Worm (Caenorhabditis elegans) whole organism, L1 larva: Measurements from ENCODE around the gene M60.7.

ENCODE experiments used
- C04F5.9 ChIP-seq: sonication (generic microtip); optimal IDR thresholded peaks from 2 replicates; lab custom pipeline; 2016; ENCODE audit warnings: missing genetic modification characterization, missing compliant biosample characterization
- C16A3.4 ChIP-seq: fragments of 150-350 bp; optimal IDR thresholded peaks from 2 replicates; lab custom pipeline; 2014; ENCODE audit warnings: missing biosample characterization, missing genetic modification characterization
- C34B4.2 ChIP-seq: sonication (generic microtip); optimal IDR thresholded peaks from 2 replicates; lab custom pipeline; 2017; ENCODE audit warnings: mild to moderate bottlenecking, missing genetic modification characterization, missing compliant biosample characterization
- F16B12.6 ChIP-seq: fragments of 150-350 bp; optimal IDR thresholded peaks from 2 replicates; lab custom pipeline; 2014; ENCODE audit warnings: missing biosample characterization, missing genetic modification characterization
- aly-2 ChIP-seq: fragments of 150-350 bp; optimal IDR thresholded peaks from 2 replicates; lab custom pipeline; 2014; ENCODE audit warnings: missing biosample characterization, missing genetic modification characterization
- blmp-1 ChIP-seq: fragments of 150-350 bp; optimal IDR thresholded peaks from 2 replicates; lab custom pipeline; 2014; ENCODE audit warnings: missing biosample characterization, missing genetic modification characterization
- ceh-82 ChIP-seq, 3 experiments: fragments of 150-350 bp in 1 of 3; sonication (generic microtip) in 2 of 3; optimal IDR thresholded peaks; 2 replicates each; lab custom pipeline; 2014 to 2017; ENCODE audit warnings: missing biosample characterization in 3 of 3, missing genetic modification characterization in 3 of 3
- ceh-88 ChIP-seq: fragments of 200-800 bp; sonication (Bioruptor generic); IDR thresholded peaks from 2 replicates; pipeline ENCODE4 v1.3.6; 2022; ENCODE audit warnings: missing genetic modification characterization, missing compliant biosample characterization
- ceh-90 ChIP-seq: sonication (generic microtip); optimal IDR thresholded peaks from 2 replicates; lab custom pipeline; 2016; ENCODE audit warnings: missing genetic modification characterization, missing compliant biosample characterization
- dpl-1 ChIP-seq, 3 experiments: fragments of 150-350 bp in 2 of 3; sonication (generic microtip) in 1 of 3; optimal IDR thresholded peaks; 2 replicates each; lab custom pipeline; 2014 to 2017; ENCODE audit warnings: missing biosample characterization in 3 of 3, missing genetic modification characterization in 3 of 3, missing genetic modification reagents in 3 of 3
- dsc-1 ChIP-seq: sonication (generic microtip); optimal IDR thresholded peaks from 2 replicates; lab custom pipeline; 2016; ENCODE audit warnings: mild to moderate bottlenecking, missing genetic modification characterization, missing compliant biosample characterization
- efl-1 ChIP-seq, 4 experiments: fragments of 150-350 bp; optimal IDR thresholded peaks in 3 of 4; peaks in 1 of 4; 1 replicate in 1 of 4; 2 replicates in 3 of 4; lab custom pipeline; 2014; ENCODE audit warnings: missing biosample characterization in 2 of 4, missing genetic modification characterization in 2 of 4, missing genetic modification reagents in 2 of 4
- efl-3 ChIP-seq: fragments of 200-800 bp; sonication (Bioruptor generic); optimal IDR thresholded peaks from 2 replicates; lab custom pipeline; 2018; ENCODE audit warnings: mild to moderate bottlenecking, missing genetic modification characterization, missing compliant biosample characterization
- elt-3 ChIP-seq, 6 experiments: fragments of 150-350 bp in 1 of 6; sonication (generic microtip); optimal IDR thresholded peaks; 2 replicates each; lab custom pipeline; 2017 to 2018; ENCODE audit warnings: missing biosample characterization in 6 of 6, missing genetic modification characterization in 6 of 6, inconsistent platforms in 1 of 6
- ets-5 ChIP-seq: fragments of 200-800 bp; sonication (Bioruptor generic); IDR thresholded peaks from 2 replicates; pipeline ENCODE4 v1.3.6; 2022; ENCODE audit warnings: missing genetic modification characterization, missing compliant biosample characterization
- fkh-8 ChIP-seq: sonication (generic microtip); optimal IDR thresholded peaks from 2 replicates; lab custom pipeline; 2016; ENCODE audit warnings: mild to moderate bottlenecking, missing genetic modification characterization, missing compliant biosample characterization
- fos-1 ChIP-seq: fragments of 150-350 bp; optimal IDR thresholded peaks from 2 replicates; lab custom pipeline; 2014; ENCODE audit warnings: missing biosample characterization, missing genetic modification characterization
- grh-1 ChIP-seq: fragments of 200-800 bp; sonication (Bioruptor generic); IDR thresholded peaks from 2 replicates; pipeline ENCODE4 v1.3.6; 2022; ENCODE audit warnings: missing genetic modification reagents, missing genetic modification characterization, missing compliant biosample characterization
- hlh-4 ChIP-seq: sonication (generic microtip); optimal IDR thresholded peaks from 2 replicates; lab custom pipeline; 2016; ENCODE audit warnings: mild to moderate bottlenecking, missing genetic modification characterization, missing compliant biosample characterization
- irx-1 ChIP-seq: sonication (generic microtip); optimal IDR thresholded peaks from 2 replicates; lab custom pipeline; 2016; ENCODE audit warnings: missing genetic modification characterization, missing compliant biosample characterization
- jun-1 ChIP-seq: fragments of 150-350 bp; optimal IDR thresholded peaks from 2 replicates; lab custom pipeline; 2014; ENCODE audit warnings: missing biosample characterization, missing genetic modification reagents, missing genetic modification characterization
- lin-13 ChIP-seq: fragments of 150-350 bp; optimal IDR thresholded peaks from 2 replicates; lab custom pipeline; 2014; ENCODE audit warnings: missing biosample characterization, missing genetic modification reagents, missing genetic modification characterization
- lin-14 ChIP-seq: fragments of 200-800 bp; sonication (Bioruptor generic); optimal IDR thresholded peaks from 2 replicates; lab custom pipeline; 2018; ENCODE audit warnings: mild to moderate bottlenecking, missing genetic modification characterization, moderate library complexity, missing compliant biosample characterization
- lin-15B ChIP-seq: fragments of 150-350 bp; sonication (generic microtip); optimal IDR thresholded peaks from 3 replicates; lab custom pipeline; 2014; ENCODE audit warnings: missing biosample characterization, missing genetic modification characterization
- lin-35 ChIP-seq, 2 experiments: fragments of 150-350 bp; optimal IDR thresholded peaks; 2 replicates each; lab custom pipeline; 2014; ENCODE audit warnings: missing biosample characterization in 2 of 2, missing genetic modification characterization in 2 of 2, missing genetic modification reagents in 2 of 2
- lsy-2 ChIP-seq, 2 experiments: fragments of 150-350 bp; optimal IDR thresholded peaks; 2 replicates each; lab custom pipeline; 2014; ENCODE audit warnings: missing biosample characterization in 2 of 2, missing genetic modification characterization in 2 of 2
- mab-9 ChIP-seq: fragments of 200-800 bp; sonication (Bioruptor generic); IDR thresholded peaks from 2 replicates; pipeline ENCODE4 v1.3.6; 2022; ENCODE audit warnings: missing genetic modification reagents, missing genetic modification characterization, missing compliant biosample characterization
- mdl-1 ChIP-seq, 2 experiments: fragments of 150-350 bp; optimal IDR thresholded peaks; 2 replicates each; lab custom pipeline; 2014 to 2017; ENCODE audit warnings: missing biosample characterization in 2 of 2, missing genetic modification characterization in 2 of 2, inconsistent platforms in 1 of 2
- mep-1 ChIP-seq: fragments of 150-350 bp; optimal IDR thresholded peaks from 2 replicates; lab custom pipeline; 2014; ENCODE audit warnings: missing biosample characterization, missing genetic modification characterization
- nhr-12 ChIP-seq: sonication (generic microtip); optimal IDR thresholded peaks from 2 replicates; lab custom pipeline; 2017; ENCODE audit warnings: missing biosample characterization, missing genetic modification characterization
- nhr-19 ChIP-seq: fragments of 200-800 bp; sonication (Bioruptor generic); conservative IDR thresholded peaks from 2 replicates; pipeline ENCODE4 v1.3.6; 2022; ENCODE audit warnings: missing genetic modification characterization, missing compliant biosample characterization
- nhr-20 ChIP-seq: sonication (generic microtip); optimal IDR thresholded peaks from 2 replicates; lab custom pipeline; 2016; ENCODE audit warnings: mild to moderate bottlenecking, missing genetic modification characterization, missing compliant biosample characterization
- nhr-237 ChIP-seq: fragments of 150-350 bp; optimal IDR thresholded peaks from 2 replicates; lab custom pipeline; 2014; ENCODE audit warnings: missing biosample characterization, missing genetic modification characterization
- nhr-47 ChIP-seq: sonication (generic microtip); optimal IDR thresholded peaks from 2 replicates; lab custom pipeline; 2016; ENCODE audit warnings: mild to moderate bottlenecking, missing genetic modification characterization, moderate library complexity, missing compliant biosample characterization
- nhr-71 ChIP-seq: sonication (generic microtip); optimal IDR thresholded peaks from 2 replicates; lab custom pipeline; 2016; ENCODE audit warnings: mild to moderate bottlenecking, missing genetic modification characterization, moderate library complexity, missing compliant biosample characterization
- nhr-90 ChIP-seq: sonication (generic microtip); optimal IDR thresholded peaks from 2 replicates; lab custom pipeline; 2016; ENCODE audit warnings: mild to moderate bottlenecking, missing genetic modification characterization, missing compliant biosample characterization; ENCODE audit not compliant: poor library complexity
- pax-3 ChIP-seq: fragments of 200-800 bp; sonication (Bioruptor generic); optimal IDR thresholded peaks from 2 replicates; lab custom pipeline; 2018; ENCODE audit warnings: mild to moderate bottlenecking, missing genetic modification characterization, moderate library complexity, missing compliant biosample characterization
- rnt-1 ChIP-seq: sonication (generic microtip); optimal IDR thresholded peaks from 2 replicates; lab custom pipeline; 2016; ENCODE audit warnings: mild to moderate bottlenecking, missing genetic modification characterization, moderate library complexity, missing compliant biosample characterization
- skn-1 ChIP-seq: fragments of 150-350 bp; optimal IDR thresholded peaks from 2 replicates; lab custom pipeline; 2014; ENCODE audit warnings: missing biosample characterization, missing genetic modification characterization
- snu-23 ChIP-seq: sonication (generic microtip); optimal IDR thresholded peaks from 2 replicates; lab custom pipeline; 2016; ENCODE audit warnings: missing genetic modification characterization, missing compliant biosample characterization
- sox-4 ChIP-seq: sonication (generic microtip); optimal IDR thresholded peaks from 2 replicates; lab custom pipeline; 2016; ENCODE audit warnings: missing genetic modification characterization, missing compliant biosample characterization
- sup-37 ChIP-seq: fragments of 200-800 bp; sonication (Bioruptor generic); optimal IDR thresholded peaks from 2 replicates; lab custom pipeline; 2018; ENCODE audit warnings: mild to moderate bottlenecking, missing genetic modification characterization, missing compliant biosample characterization
- swsn-7 ChIP-seq: sonication (generic microtip); optimal IDR thresholded peaks from 2 replicates; lab custom pipeline; 2016; ENCODE audit warnings: missing genetic modification characterization, missing compliant biosample characterization
- tbx-2 ChIP-seq: sonication (generic microtip); optimal IDR thresholded peaks from 2 replicates; lab custom pipeline; 2016; ENCODE audit warnings: missing genetic modification characterization, missing compliant biosample characterization
- tlp-1 ChIP-seq: fragments of 150-350 bp; optimal IDR thresholded peaks from 2 replicates; lab custom pipeline; 2014; ENCODE audit warnings: missing biosample characterization, missing genetic modification characterization
- unc-130 ChIP-seq: fragments of 150-350 bp; optimal IDR thresholded peaks from 2 replicates; lab custom pipeline; 2017; ENCODE audit warnings: missing biosample characterization, missing genetic modification characterization, inconsistent platforms
- unc-30 ChIP-seq: sonication (generic microtip); optimal IDR thresholded peaks from 2 replicates; lab custom pipeline; 2017; ENCODE audit warnings: missing biosample characterization, missing genetic modification characterization
- unc-86 ChIP-seq: sonication (generic microtip); optimal IDR thresholded peaks from 2 replicates; lab custom pipeline; 2016; ENCODE audit warnings: missing genetic modification characterization, missing compliant biosample characterization
- vab-15 ChIP-seq: sonication (generic microtip); optimal IDR thresholded peaks from 2 replicates; lab custom pipeline; 2017; ENCODE audit warnings: missing genotype, mild to moderate bottlenecking, missing genetic modification characterization, missing compliant biosample characterization
- xbp-1 ChIP-seq: sonication (generic microtip); optimal IDR thresholded peaks from 2 replicates; lab custom pipeline; 2016; ENCODE audit warnings: missing genetic modification characterization, missing compliant biosample characterization
- zag-1 ChIP-seq: fragments of 150-350 bp; optimal IDR thresholded peaks from 2 replicates; lab custom pipeline; 2014; ENCODE audit warnings: missing biosample characterization, missing genetic modification characterization
- ztf-11 ChIP-seq, 2 experiments: sonication (generic microtip); optimal IDR thresholded peaks; 2 replicates each; lab custom pipeline; 2016 to 2017; ENCODE audit warnings: missing genetic modification characterization in 2 of 2, missing biosample characterization in 1 of 2, missing compliant biosample characterization in 1 of 2

The M60.7 gene

DNA sequence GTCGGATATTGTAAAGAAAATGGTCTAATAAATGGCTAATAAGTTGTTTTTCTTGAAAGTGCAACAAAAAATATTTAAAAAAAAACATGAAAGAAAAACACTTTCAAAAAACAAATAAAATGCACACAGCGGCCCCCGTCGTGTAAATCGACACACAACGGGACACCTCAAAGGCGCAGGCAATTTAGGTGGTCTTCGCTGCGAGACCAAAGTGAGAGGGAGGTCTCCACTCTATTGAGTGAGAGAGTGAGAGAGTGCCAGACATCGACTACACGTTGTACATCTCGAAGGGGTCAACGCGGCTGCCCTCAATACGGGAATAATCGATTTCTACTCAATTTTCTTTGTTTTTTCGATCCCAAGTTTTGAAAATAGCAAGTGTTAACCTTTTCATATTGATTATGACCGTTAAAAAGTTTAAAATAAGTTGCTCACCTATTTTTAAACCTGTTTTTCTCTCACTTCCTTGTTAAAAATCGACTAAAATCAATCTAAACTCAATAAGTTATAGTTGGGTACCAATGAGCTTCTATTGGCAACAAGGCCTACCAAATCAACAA, 25.8 kb upstream of the M60.7 start, which contains the start of gene sec-16A.2:
sec-16A.2 (plus strand) TSS at position 510 of the 560 bp plus-strand sequence.
- TF ChIP-seq elt-3 (tag; optimal IDR thresholded peaks at IDR 0.05; lab: Kevin White, UChicago), result peak in 1 of 6 experiments; percentile 30
- TF ChIP-seq F16B12.6 (tag; lab: Kevin White, UChicago), result no peak
- peak; percentile 34 for TF ChIP-seq fos-1
- peak; percentile 48 for TF ChIP-seq lin-15B
- TF ChIP-seq blmp-1 (tag; lab: Kevin White, UChicago), result peak; percentile 77
- TF ChIP-seq efl-3, result no peak
- peak; percentile 42 to 71 for TF ChIP-seq efl-1 (optimal IDR thresholded peaks at IDR 0.05; lab: Kevin White, UChicago)
- TF ChIP-seq efl-1 (GFP tag; optimal IDR thresholded peaks at IDR 0.05 in 1 of 2; lab: Kevin White, UChicago), result peak in 1 of 2 experiments; percentile 19
- no peak for TF ChIP-seq mab-9
- TF ChIP-seq skn-1 (tag; lab: Kevin White, UChicago), result peak; percentile 27
- peak in 2 of 3 experiments; percentile 48 to 51 for TF ChIP-seq dpl-1 (GFP tag; optimal IDR thresholded peaks at IDR 0.05; lab: Kevin White, UChicago)
- no peak for TF ChIP-seq nhr-237 (tag; lab: Kevin White, UChicago)
- TF ChIP-seq ztf-11 (tag; optimal IDR thresholded peaks at IDR 0.05; lab: Kevin White, UChicago), result peak in 1 of 2 experiments; percentile 1
- peak; percentile 57 for TF ChIP-seq nhr-47 (tag; lab: Kevin White, UChicago)
- TF ChIP-seq nhr-90 (tag; lab: Kevin White, UChicago), result peak; percentile 32
- no peak for TF ChIP-seq grh-1 (GFP tag; lab: Robert Waterston, UW)
- no peak for TF ChIP-seq zag-1 (tag; lab: Kevin White, UChicago)
- no peak for TF ChIP-seq hlh-4
- peak in 1 of 2 experiments; percentile 78 for TF ChIP-seq mdl-1 (tag; optimal IDR thresholded peaks at IDR 0.05; lab: Kevin White, UChicago)
- peak; percentile 75 for TF ChIP-seq nhr-71 (tag; lab: Kevin White, UChicago)
- TF ChIP-seq nhr-20 (tag; lab: Kevin White, UChicago), result peak; percentile 68
- no peak for TF ChIP-seq C34B4.2 (tag; lab: Kevin White, UChicago)
- TF ChIP-seq irx-1 (tag; lab: Kevin White, UChicago), result peak; percentile 11
- no peak for TF ChIP-seq ceh-90 (tag; lab: Kevin White, UChicago)
- TF ChIP-seq nhr-19 (GFP tag; lab: Robert Waterston, UW), result peak; percentile 47
- TF ChIP-seq snu-23, result peak; percentile 73
- TF ChIP-seq C04F5.9 (tag; lab: Kevin White, UChicago), result no peak
- TF ChIP-seq lsy-2 (tag; optimal IDR thresholded peaks at IDR 0.05; lab: Kevin White, UChicago), result peak; percentile 57 to 80
- TF ChIP-seq ceh-82 (tag; optimal IDR thresholded peaks at IDR 0.05; lab: Kevin White, UChicago), result peak; percentile 42 to 67 (median 49)
- no peak for TF ChIP-seq tlp-1
- TF ChIP-seq dsc-1, result peak; percentile 14
- TF ChIP-seq ets-5, result no peak
- TF ChIP-seq lin-14 (GFP tag; lab: Kevin White, UChicago), result peak; percentile 90
- no peak for TF ChIP-seq unc-86 (tag; lab: Kevin White, UChicago)
- TF ChIP-seq xbp-1 (tag; lab: Kevin White, UChicago), result peak; percentile 66
- TF ChIP-seq nhr-12 (tag; lab: Kevin White, UChicago), result no peak
- TF ChIP-seq rnt-1 (tag; lab: Kevin White, UChicago), result peak; percentile 61
- peak; percentile 62 for TF ChIP-seq tbx-2 (tag; lab: Kevin White, UChicago)
- TF ChIP-seq mep-1 (tag; lab: Kevin White, UChicago), result peak; percentile 56
- TF ChIP-seq aly-2 (tag; lab: Kevin White, UChicago), result no peak
- no peak for TF ChIP-seq pax-3
- peak; percentile 67 for TF ChIP-seq vab-15 (tag; lab: Kevin White, UChicago)
- TF ChIP-seq jun-1, result peak; percentile 4
- no peak for TF ChIP-seq unc-30 (tag; lab: Kevin White, UChicago)
- no peak for TF ChIP-seq sup-37 (GFP tag; lab: Kevin White, UChicago)
- TF ChIP-seq sox-4 (tag; lab: Kevin White, UChicago), result no peak
- peak; percentile 63 for TF ChIP-seq swsn-7 (tag; lab: Kevin White, UChicago)
- TF ChIP-seq C16A3.4, result peak; percentile 55
- peak; percentile 7 for TF ChIP-seq unc-130 (tag; lab: Kevin White, UChicago)
- peak; percentile 52 to 75 for TF ChIP-seq lin-35 (GFP tag; optimal IDR thresholded peaks at IDR 0.05; lab: Kevin White, UChicago)
- peak; percentile 61 for TF ChIP-seq lin-13 (GFP tag; lab: Kevin White, UChicago)
- peak; percentile 21 for TF ChIP-seq fkh-8 (tag; lab: Kevin White, UChicago)
- TF ChIP-seq ceh-88 (GFP tag; lab: Robert Waterston, UW), result no peak
